Worm (Caenorhabditis elegans) whole organism, L4/young adult: Measurements from ENCODE around the gene szy-4.

Experiments
- W03F9.2 ChIP-seq: fragments of 150-350 bp; optimal IDR thresholded peaks from 2 replicates; lab custom pipeline; 2014; ENCODE audit warnings: missing biosample characterization, missing genetic modification characterization
- dao-5 ChIP-seq: sonication (generic microtip); optimal IDR thresholded peaks from 2 replicates; lab custom pipeline; 2016; ENCODE audit warnings: missing genotype, missing genetic modification characterization, moderate library complexity, missing compliant biosample characterization

DNA sequence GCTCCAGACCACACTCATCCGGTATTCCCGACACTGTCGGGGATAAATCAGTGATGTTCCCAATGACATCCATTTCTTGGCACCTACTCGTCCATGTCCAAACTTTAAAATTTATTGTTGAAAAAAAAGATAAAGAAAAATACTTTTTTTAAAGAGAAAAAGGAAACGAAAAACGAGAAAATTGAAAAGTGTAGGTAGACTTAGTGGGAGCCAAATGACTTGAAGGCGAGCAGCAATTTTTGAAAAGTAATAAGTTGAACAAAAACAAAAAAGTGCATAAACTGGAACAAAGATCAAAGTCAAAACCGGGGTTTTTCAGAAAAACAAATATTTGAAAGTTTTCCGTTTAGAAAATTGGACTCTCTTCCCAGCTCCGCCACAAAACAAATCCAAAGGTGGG, 9.6 kb downstream of the szy-4 start, which contains the start of gene daf-37:
- no peak for TF ChIP-seq W03F9.2
- TF ChIP-seq dao-5 (tag; lab: Kevin White, UChicago): no peak
